Worm (Caenorhabditis elegans) whole organism, young adult: Measurements from ENCODE around the gene spn-4.

Experiments used
- B0261.1 ChIP-seq: sonication (generic microtip); optimal IDR thresholded peaks from 2 replicates; lab custom pipeline; 2016; ENCODE audit warnings: mild to moderate bottlenecking, missing genetic modification characterization, moderate library complexity, missing compliant biosample characterization
- C06A6.2 ChIP-seq: fragments of 200-800 bp; sonication (Bioruptor generic); conservative IDR thresholded peaks from 2 replicates; pipeline ENCODE4 v1.3.6; 2022; ENCODE audit warnings: missing genetic modification characterization, missing compliant biosample characterization
- C17E4.6 ChIP-seq: fragments of 200-800 bp; sonication (Bioruptor generic); IDR thresholded peaks from 2 replicates; pipeline ENCODE4 v1.3.6; 2022; ENCODE audit warnings: missing genetic modification reagents, missing genetic modification characterization, missing compliant biosample characterization
- F22D6.2 ChIP-seq: sonication (generic microtip); optimal IDR thresholded peaks from 2 replicates; lab custom pipeline; 2016; ENCODE audit warnings: mild to moderate bottlenecking, missing genetic modification characterization, missing compliant biosample characterization
- F23B12.7 ChIP-seq: sonication (generic microtip); optimal IDR thresholded peaks from 2 replicates; lab custom pipeline; 2017; ENCODE audit warnings: missing genetic modification characterization, mild to moderate bottlenecking, missing compliant biosample characterization, antibody characterized with exemption, moderate library complexity; ENCODE audit not compliant: insufficient read depth
- F37B4.10 ChIP-seq: fragments of 200-800 bp; sonication (Bioruptor generic); IDR thresholded peaks from 2 replicates; pipeline ENCODE4 v1.3.6; 2022; ENCODE audit warnings: missing genetic modification characterization, missing compliant biosample characterization
- F39B2.1 ChIP-seq: fragments of 200-800 bp; sonication (Bioruptor generic); IDR thresholded peaks from 2 replicates; pipeline ENCODE4 v1.3.6; 2022; ENCODE audit warnings: missing genetic modification reagents, missing genetic modification characterization, missing compliant biosample characterization
- F52B5.7 ChIP-seq: sonication (generic microtip); optimal IDR thresholded peaks from 2 replicates; lab custom pipeline; 2016; ENCODE audit warnings: mild to moderate bottlenecking, missing genetic modification characterization, missing compliant biosample characterization
- F55B11.4 ChIP-seq: sonication (generic microtip); optimal IDR thresholded peaks from 2 replicates; lab custom pipeline; 2016; ENCODE audit warnings: missing compliant biosample characterization, missing genetic modification characterization, borderline replicate concordance; ENCODE audit not compliant: insufficient read depth
- T07F8.4 ChIP-seq: sonication (generic microtip); optimal IDR thresholded peaks from 2 replicates; lab custom pipeline; 2016; ENCODE audit warnings: mild to moderate bottlenecking, missing genetic modification characterization, moderate library complexity, missing compliant biosample characterization
- ama-1 ChIP-seq, 3 experiments: fragments of 150-350 bp in 1 of 3; sonication (generic microtip) in 2 of 3; optimal IDR thresholded peaks; 2 replicates each; lab custom pipeline; 2014 to 2018; ENCODE audit warnings: missing biosample characterization in 2 of 3, missing genetic modification characterization in 2 of 3, missing genetic modification reagents in 2 of 3
- bed-2 ChIP-seq: fragments of 200-800 bp; sonication (Bioruptor generic); IDR thresholded peaks from 2 replicates; pipeline ENCODE4 v1.3.6; 2022; ENCODE audit warnings: missing genetic modification reagents, missing genetic modification characterization, missing compliant biosample characterization
- cebp-1 ChIP-seq, 2 experiments: fragments of 200-800 bp in 1 of 2; sonication (Bioruptor generic) in 1 of 2; sonication (generic microtip) in 1 of 2; IDR thresholded peaks in 1 of 2; optimal IDR thresholded peaks in 1 of 2; 2 replicates each; pipeline versions ENCODE4 v1.3.6 to Lab custom; 2017 to 2022; ENCODE audit warnings: missing compliant biosample characterization in 2 of 2, missing genetic modification characterization in 2 of 2, mild to moderate bottlenecking in 1 of 2, missing genetic modification reagents in 1 of 2, moderate library complexity in 1 of 2
- cebp-2 ChIP-seq: fragments of 200-800 bp; sonication (Bioruptor generic); IDR thresholded peaks from 2 replicates; pipeline ENCODE4 v1.3.6; 2022; ENCODE audit warnings: missing genetic modification characterization, missing compliant biosample characterization
- ceh-79 ChIP-seq: sonication (generic microtip); optimal IDR thresholded peaks from 2 replicates; lab custom pipeline; 2017; ENCODE audit warnings: mild to moderate bottlenecking, missing genetic modification characterization, missing compliant biosample characterization
- chd-7 ChIP-seq: sonication (generic microtip); optimal IDR thresholded peaks from 2 replicates; lab custom pipeline; 2016; ENCODE audit warnings: mild to moderate bottlenecking, missing genetic modification characterization, moderate library complexity, missing compliant biosample characterization
- die-1 ChIP-seq: sonication (generic microtip); optimal IDR thresholded peaks from 2 replicates; lab custom pipeline; 2016; ENCODE audit warnings: missing genotype, mild to moderate bottlenecking, missing genetic modification characterization, missing compliant biosample characterization
- dox-1 ChIP-seq: fragments of 200-800 bp; sonication (Bioruptor generic); IDR thresholded peaks from 2 replicates; pipeline ENCODE4 v1.3.6; 2022; ENCODE audit warnings: missing genetic modification reagents, missing genetic modification characterization, missing compliant biosample characterization
- efl-1 ChIP-seq: fragments of 150-350 bp; optimal IDR thresholded peaks from 2 replicates; lab custom pipeline; 2014; ENCODE audit warnings: missing biosample characterization, missing genetic modification reagents, missing genetic modification characterization
- ets-4 ChIP-seq: fragments of 200-800 bp; sonication (Bioruptor generic); optimal IDR thresholded peaks from 2 replicates; lab custom pipeline; 2018; ENCODE audit warnings: mild to moderate bottlenecking, missing genetic modification characterization, missing compliant biosample characterization
- him-1 ChIP-seq: sonication (generic microtip); optimal IDR thresholded peaks from 2 replicates; lab custom pipeline; 2016; ENCODE audit warnings: missing genotype, missing genetic modification reagents, missing genetic modification characterization, missing compliant biosample characterization
- let-526 ChIP-seq: fragments of 200-800 bp; sonication (Bioruptor generic); IDR thresholded peaks from 2 replicates; pipeline ENCODE4 v1.3.6; 2022; ENCODE audit warnings: missing genetic modification reagents, missing genetic modification characterization, missing compliant biosample characterization
- let-607 ChIP-seq, 2 experiments: fragments of 200-800 bp in 1 of 2; sonication (Bioruptor generic) in 1 of 2; sonication (generic microtip) in 1 of 2; optimal IDR thresholded peaks; 2 replicates each; lab custom pipeline; 2016 to 2018; ENCODE audit warnings: mild to moderate bottlenecking in 2 of 2, missing compliant biosample characterization in 2 of 2, missing genetic modification characterization in 2 of 2, moderate library complexity in 2 of 2, missing genotype in 1 of 2
- lin-26 ChIP-seq: fragments of 200-800 bp; sonication (Bioruptor generic); IDR thresholded peaks from 2 replicates; pipeline ENCODE4 v1.3.6; 2022; ENCODE audit warnings: missing genetic modification reagents, missing genetic modification characterization, missing compliant biosample characterization
- lin-35 ChIP-seq, 3 experiments: fragments of 150-350 bp in 2 of 3; sonication (generic microtip) in 1 of 3; optimal IDR thresholded peaks; 2 replicates each; lab custom pipeline; 2014 to 2018; ENCODE audit warnings: missing biosample characterization in 3 of 3, missing genetic modification characterization in 3 of 3, missing genetic modification reagents in 3 of 3
- lin-54 ChIP-seq: fragments of 200-800 bp; sonication (Bioruptor generic); optimal IDR thresholded peaks from 2 replicates; lab custom pipeline; 2018; ENCODE audit warnings: mild to moderate bottlenecking, missing genetic modification characterization, missing compliant biosample characterization
- madf-10 ChIP-seq: sonication (generic microtip); optimal IDR thresholded peaks from 2 replicates; lab custom pipeline; 2016; ENCODE audit warnings: mild to moderate bottlenecking, missing genetic modification characterization, missing compliant biosample characterization
- nhr-80 ChIP-seq: sonication (generic microtip); optimal IDR thresholded peaks from 2 replicates; lab custom pipeline; 2016; ENCODE audit warnings: missing genetic modification characterization, missing compliant biosample characterization
- pha-4 ChIP-seq: fragments of 150-350 bp; sonication (generic microtip); optimal IDR thresholded peaks from 2 replicates; lab custom pipeline; 2014; ENCODE audit warnings: missing biosample characterization, missing genetic modification reagents, missing genetic modification characterization
- rcor-1 ChIP-seq: fragments of 200-800 bp; sonication (Bioruptor generic); IDR thresholded peaks from 2 replicates; pipeline ENCODE4 v1.3.6; 2022; ENCODE audit warnings: missing genetic modification reagents, missing genetic modification characterization, missing compliant biosample characterization
- tbx-9 ChIP-seq: sonication (generic microtip); optimal IDR thresholded peaks from 2 replicates; lab custom pipeline; 2016; ENCODE audit warnings: borderline replicate concordance, missing genetic modification characterization, inconsistent platforms, missing compliant biosample characterization
- unc-130 ChIP-seq: sonication (generic microtip); optimal IDR thresholded peaks from 2 replicates; lab custom pipeline; 2016; ENCODE audit warnings: missing genetic modification reagents, missing genetic modification characterization, missing compliant biosample characterization
- xnd-1 ChIP-seq: sonication (generic microtip); optimal IDR thresholded peaks from 2 replicates; lab custom pipeline; 2016; ENCODE audit warnings: missing genotype, missing genetic modification reagents, missing genetic modification characterization, missing compliant biosample characterization
- zim-3 ChIP-seq: sonication (generic microtip); optimal IDR thresholded peaks from 2 replicates; lab custom pipeline; 2017; ENCODE audit warnings: mild to moderate bottlenecking, missing genetic modification characterization, moderate library complexity, missing compliant biosample characterization

Gene spn-4

ce11 chrV:6771645-6772044 is 13.1 kb downstream of the spn-4 start, which contains the start of gene srh-30:
Gene srh-30, minus strand, starts transcription at chrV:6771745.
- TF ChIP-seq unc-130 (GFP tag; lab: Kevin White, UChicago) (no peak), F52B5.7 (tag; lab: Kevin White, UChicago) (no peak), F22D6.2 (tag; lab: Kevin White, UChicago) (no peak), efl-1 (GFP tag; lab: Kevin White, UChicago) (no peak), lin-26 (GFP tag; lab: Robert Waterston, UW) (no peak), let-607 (tag; optimal IDR thresholded peaks at IDR 0.05; lab: Kevin White, UChicago) (no peak), cebp-2 (GFP tag; lab: Robert Waterston, UW) (no peak), die-1 (tag; lab: Kevin White, UChicago) (no peak)

DNA sequence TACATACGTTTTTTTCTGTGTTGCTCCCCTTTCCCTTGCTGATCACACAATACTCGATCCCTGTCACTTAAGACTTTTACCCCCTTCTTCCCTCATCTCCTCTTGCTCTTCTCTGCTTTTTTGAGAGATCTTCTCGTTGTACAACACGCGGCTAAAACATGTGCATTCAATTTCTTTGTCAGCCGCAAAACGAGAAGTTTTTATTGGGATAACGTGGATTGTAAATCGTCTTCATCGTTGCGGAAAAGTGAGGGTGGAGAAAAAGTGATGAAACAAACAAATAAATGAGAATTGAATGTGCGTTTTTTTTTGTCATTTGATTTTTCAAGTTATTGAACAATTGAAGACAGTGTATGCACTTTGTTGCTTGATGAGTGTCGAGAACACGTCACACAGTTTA is 15.3 kb downstream of the spn-4 start:
- TF ChIP-seq ama-1 (optimal IDR thresholded peaks at IDR 0.05; lab: Kevin White, UChicago) = no peak
- no peak for TF ChIP-seq ama-1 (GFP tag; optimal IDR thresholded peaks at IDR 0.05; lab: Kevin White, UChicago)
- no peak for TF ChIP-seq F39B2.1
- TF ChIP-seq ets-4 (GFP tag; lab: Kevin White, UChicago) = no peak
- TF ChIP-seq C06A6.2 = no peak
- no peak for TF ChIP-seq lin-35 (GFP tag; optimal IDR thresholded peaks at IDR 0.05; lab: Kevin White, UChicago)
- no peak for TF ChIP-seq nhr-80 (tag; lab: Kevin White, UChicago)
- TF ChIP-seq C17E4.6 (GFP tag; lab: Robert Waterston, UW) = no peak

DNA sequence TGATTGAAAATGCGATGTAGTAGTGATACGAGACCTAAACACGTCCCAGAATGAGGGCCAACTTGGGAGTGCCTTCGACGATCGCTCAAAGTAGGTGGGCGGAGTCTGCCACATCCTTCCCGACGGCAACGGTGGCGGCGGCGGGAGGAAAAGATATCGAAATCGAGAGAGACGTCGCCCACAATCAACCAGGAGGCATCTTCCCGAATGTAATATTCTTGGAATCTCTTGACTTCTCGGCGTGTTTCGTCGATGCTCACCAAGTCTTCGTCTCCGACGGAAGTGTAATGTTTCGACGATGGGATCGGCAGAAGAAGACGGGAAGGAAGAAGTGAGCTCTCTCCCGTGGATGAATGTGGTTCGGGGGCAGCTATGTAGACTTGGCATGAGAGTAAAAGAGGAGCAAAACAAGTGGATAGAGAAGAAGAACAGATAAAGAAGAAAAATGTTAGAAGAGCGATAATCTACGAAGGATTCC is 16.2 kb downstream of the spn-4 start, which contains the start of the genes T25F10.1 and clik-1:
T25F10.1 (plus strand) TSS at position 51 of the 478 bp plus-strand sequence.
clik-1 (minus strand) TSS at position 281 of the 478 bp plus-strand sequence.
- no peak for TF ChIP-seq F37B4.10 (GFP tag; lab: Robert Waterston, UW)
- TF ChIP-seq tbx-9 = no peak
- TF ChIP-seq ceh-79 = no peak
- TF ChIP-seq lin-54 (GFP tag; lab: Kevin White, UChicago) = no peak
- no peak for TF ChIP-seq cebp-2 (GFP tag; lab: Robert Waterston, UW)
- no peak for TF ChIP-seq F55B11.4 (tag; lab: Kevin White, UChicago)
- TF ChIP-seq him-1 (tag; lab: Kevin White, UChicago) = no peak
- TF ChIP-seq madf-10 = no peak
- no peak for TF ChIP-seq cebp-1 (GFP tag; IDR thresholded peaks at IDR 0.05; lab: Robert Waterston, UW)
- TF ChIP-seq cebp-1 (tag; optimal IDR thresholded peaks at IDR 0.05; lab: Kevin White, UChicago) = no peak
- no peak for TF ChIP-seq let-526 (GFP tag; lab: Robert Waterston, UW)
- TF ChIP-seq F23B12.7 (tag; lab: Kevin White, UChicago) = no peak
- no peak for TF ChIP-seq dox-1 (GFP tag; lab: Robert Waterston, UW)
- TF ChIP-seq rcor-1 = no peak
- no peak for TF ChIP-seq bed-2 (GFP tag; lab: Robert Waterston, UW)
- TF ChIP-seq chd-7 (tag; lab: Kevin White, UChicago) = no peak
- TF ChIP-seq zim-3 = no peak
- TF ChIP-seq pha-4 (tag; lab: Kevin White, UChicago) = no peak
- TF ChIP-seq xnd-1 (tag; lab: Kevin White, UChicago) = no peak
- no peak for TF ChIP-seq B0261.1
- no peak for TF ChIP-seq T07F8.4 (tag; lab: Kevin White, UChicago)
